Worm (Caenorhabditis elegans): ENCODE measurements around the gene T20G5.12.
A peak's percentile ranks its signal among the peaks of the same experiment; 100 is the strongest.

T20G5.12 gene

DNA sequence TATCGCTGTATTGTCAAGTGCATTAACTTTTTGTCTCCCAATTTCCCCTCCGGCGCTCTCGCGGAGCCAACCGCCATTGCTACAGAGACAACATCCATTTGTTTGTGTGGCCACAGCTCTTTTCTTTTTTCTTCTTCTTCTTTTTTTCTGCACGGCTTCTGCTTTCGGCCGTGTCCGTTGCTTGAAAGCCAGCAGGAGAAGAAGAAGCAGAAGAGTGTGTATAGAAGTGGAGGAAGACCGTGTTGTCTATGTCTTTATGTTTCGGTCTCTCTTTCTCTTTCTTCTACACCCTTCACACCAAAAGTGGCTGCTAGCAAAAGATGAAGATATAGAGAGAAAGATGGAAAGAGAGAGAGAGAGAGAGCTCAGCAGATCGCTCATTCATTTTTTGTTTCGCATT, 13.6 kb upstream of the T20G5.12 start (continued):
- peak in 1 of 3 experiments; percentile 21 for TF ChIP-seq dpl-1 (GFP tag; optimal IDR thresholded peaks at IDR 0.05)
- peak; percentile 13 for TF ChIP-seq unc-86 (tag; optimal IDR thresholded peaks at IDR 0.05)
- no peak for TF ChIP-seq C04F5.9 (tag; optimal IDR thresholded peaks at IDR 0.05)
- no peak for TF ChIP-seq fos-1 (tag; optimal IDR thresholded peaks at IDR 0.05)

DNA sequence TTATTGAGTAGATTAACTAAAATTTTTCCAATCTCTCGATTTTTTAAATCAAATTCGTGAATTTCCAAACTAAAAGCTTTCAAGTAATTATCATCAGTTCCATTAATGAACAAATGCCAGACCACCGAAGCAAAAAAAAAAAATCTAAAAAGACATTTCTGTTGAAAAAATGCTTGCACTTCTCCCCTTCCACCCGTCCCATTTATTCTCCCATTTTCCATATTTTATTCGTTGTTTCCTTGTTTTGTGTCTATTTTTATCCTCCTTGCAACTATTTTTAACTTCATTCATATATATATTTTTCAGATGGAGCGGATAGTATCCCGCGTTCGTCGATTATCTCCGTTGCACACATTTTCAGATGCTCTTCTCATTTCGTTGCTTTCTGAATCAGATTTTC, 12.5 kb upstream of the T20G5.12 start, which contains the start of gene epac-1:
TSS of gene epac-1 (plus strand) at position 301 of the 400 bp plus-strand sequence.
- TF ChIP-seq mep-1 (tag; optimal IDR thresholded peaks at IDR 0.05) (no peak), unc-98 (GFP tag; IDR thresholded peaks at IDR 0.05) (no peak), hpl-2 (GFP tag; optimal IDR thresholded peaks at IDR 0.05) (no peak), ceh-63 (GFP tag; optimal IDR thresholded peaks at IDR 0.05) (no peak), unc-30 (tag; optimal IDR thresholded peaks at IDR 0.05) (no peak), F16B12.6 (tag; optimal IDR thresholded peaks at IDR 0.05) (no peak)

DNA sequence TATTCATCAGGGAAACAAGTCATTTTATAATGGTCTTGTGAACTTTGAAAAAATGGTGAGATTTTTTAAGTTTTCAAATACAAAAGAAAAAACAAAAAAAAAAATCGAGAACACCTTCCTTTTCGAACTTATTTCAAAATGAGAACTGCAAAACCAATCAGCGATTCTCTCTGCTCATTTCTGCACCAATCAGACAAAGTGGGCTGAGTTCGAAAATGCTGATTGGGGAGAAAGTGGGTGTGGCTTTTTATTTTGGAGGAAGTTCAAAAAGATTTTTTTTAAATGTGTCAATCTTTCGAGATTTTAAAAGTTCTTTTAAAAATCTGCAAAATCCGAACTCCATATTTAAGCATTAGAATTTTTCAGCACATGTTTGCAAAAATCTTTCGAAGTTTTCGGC, 6.8 kb upstream of the T20G5.12 start:
- TF ChIP-seq mab-9 (GFP tag; IDR thresholded peaks at IDR 0.05) = no peak
- TF ChIP-seq efl-1 (optimal IDR thresholded peaks at IDR 0.05) = no peak
- peak in 1 of 2 experiments; percentile 88 for TF ChIP-seq efl-1 (GFP tag; optimal IDR thresholded peaks at IDR 0.05 in 1 of 2)

DNA sequence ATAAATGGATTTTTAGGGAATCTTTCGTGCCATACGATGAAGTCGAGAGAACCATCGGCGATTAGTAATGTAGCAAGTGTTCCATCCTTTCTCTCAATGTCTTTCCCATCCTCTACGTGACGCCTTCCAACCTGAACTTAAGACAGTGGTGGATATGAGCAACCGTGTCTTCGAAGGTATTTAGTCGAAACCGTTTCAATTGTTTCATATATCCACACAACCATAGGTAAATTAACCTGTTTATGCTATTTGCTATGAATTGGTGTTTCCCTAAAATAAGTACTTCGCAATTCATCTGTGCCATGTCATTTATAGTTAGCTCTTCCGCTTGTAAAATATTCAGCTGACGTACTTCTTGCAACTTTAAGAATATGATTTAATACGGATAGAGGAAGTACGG, 5.5 kb upstream of the T20G5.12 start:
- no peak for TF ChIP-seq efl-3 (GFP tag; optimal IDR thresholded peaks at IDR 0.05)
- TF ChIP-seq nhr-28 (tag; optimal IDR thresholded peaks at IDR 0.05) = no peak
- no peak for TF ChIP-seq ama-1 (optimal IDR thresholded peaks at IDR 0.05)
- no peak for TF ChIP-seq efl-1 (optimal IDR thresholded peaks at IDR 0.05)
- peak in 1 of 2 experiments; percentile 64 for TF ChIP-seq efl-1 (GFP tag; optimal IDR thresholded peaks at IDR 0.05 in 1 of 2)
- TF ChIP-seq vab-15 (tag; optimal IDR thresholded peaks at IDR 0.05) = no peak

DNA sequence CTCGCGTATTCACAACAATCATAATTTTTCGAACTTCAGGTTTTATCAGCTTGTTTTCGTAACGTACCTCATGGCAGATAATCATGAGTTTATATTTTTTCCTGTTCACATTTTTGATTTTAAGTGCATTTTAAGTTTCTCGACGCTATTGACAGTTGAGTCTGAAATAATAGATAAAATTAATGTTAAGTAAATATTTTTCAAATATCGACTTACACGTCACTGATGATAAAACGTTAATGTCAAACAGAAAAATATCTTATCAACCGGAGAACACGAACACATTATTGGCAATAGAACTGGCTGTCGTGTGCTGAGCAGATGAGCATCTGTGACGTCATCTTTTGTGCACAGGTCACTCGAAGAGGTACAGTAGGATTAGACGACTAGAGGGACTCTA, 4.6 kb upstream of the T20G5.12 start:
- TF ChIP-seq ceh-63 (GFP tag; optimal IDR thresholded peaks at IDR 0.05) (no peak), nhr-85 (tag) (no peak), unc-62 (GFP tag; optimal IDR thresholded peaks at IDR 0.05) (no peak), irx-1 (tag; optimal IDR thresholded peaks at IDR 0.05) (no peak), snpc-4 (tag; optimal IDR thresholded peaks at IDR 0.05) (no peak), nhr-71 (tag; optimal IDR thresholded peaks at IDR 0.05) (no peak), aly-2 (tag; optimal IDR thresholded peaks at IDR 0.05) (no peak), lin-14 (GFP tag; optimal IDR thresholded peaks at IDR 0.05) (no peak), fkh-10 (GFP tag; optimal IDR thresholded peaks at IDR 0.05) (no peak), ceh-90 (tag; optimal IDR thresholded peaks at IDR 0.05) (no peak), unc-130 (tag; optimal IDR thresholded peaks at IDR 0.05) (no peak), swsn-7 (tag; optimal IDR thresholded peaks at IDR 0.05) (no peak), sup-37 (GFP tag; optimal IDR thresholded peaks at IDR 0.05) (no peak), ama-1 (optimal IDR thresholded peaks at IDR 0.05) (no peak)

DNA sequence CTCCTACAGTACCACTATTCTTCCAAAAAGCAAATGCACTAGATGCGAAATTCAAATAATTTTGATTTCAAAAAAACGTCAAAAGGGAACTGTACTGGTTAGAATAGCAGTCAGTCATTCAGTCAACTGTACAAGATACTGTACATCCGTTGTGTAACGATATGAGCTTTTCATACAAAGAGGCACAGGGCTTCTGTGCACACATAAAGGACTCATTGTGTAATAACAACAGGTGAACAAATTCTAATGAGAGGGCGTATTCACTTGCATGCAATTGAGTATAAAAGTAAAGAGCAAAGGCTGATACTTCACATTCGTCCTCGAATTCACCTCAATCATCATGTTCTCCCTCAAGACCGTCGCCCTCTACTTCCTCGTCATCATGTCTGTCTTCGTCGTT, 4.0 kb upstream of the T20G5.12 start, which contains the start of gene dod-6:
TSS of gene dod-6 (plus strand) at position 301 of the 400 bp plus-strand sequence.
- TF ChIP-seq nhr-77 (tag; optimal IDR thresholded peaks at IDR 0.05) (no peak), grh-1 (GFP tag; IDR thresholded peaks at IDR 0.05) (no peak), snu-23 (GFP tag; optimal IDR thresholded peaks at IDR 0.05) (no peak), nhr-11 (tag; optimal IDR thresholded peaks at IDR 0.05) (no peak)

DNA sequence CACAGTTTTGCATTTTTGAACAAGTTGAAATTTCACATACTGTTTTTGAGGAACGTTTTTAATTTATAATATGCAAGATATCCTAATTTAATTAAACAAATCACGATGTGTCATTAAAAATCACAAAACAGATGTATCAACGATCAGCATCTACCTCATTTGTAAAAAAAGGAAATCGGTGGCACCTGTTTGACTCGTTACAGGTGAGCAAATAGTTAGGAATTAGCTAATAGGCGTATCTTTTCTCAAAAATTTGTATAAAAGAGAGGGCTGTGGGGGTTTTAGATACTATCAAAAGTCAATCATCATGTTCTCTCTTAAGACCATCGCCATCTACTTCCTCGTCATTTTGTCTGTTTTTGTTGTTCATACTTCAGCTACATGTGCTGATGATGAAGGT, 2.4 kb upstream of the T20G5.12 start, which contains the start of gene T20G5.8:
TSS of gene T20G5.8 (plus strand) at position 301 of the 400 bp plus-strand sequence.
- TF ChIP-seq nhr-47 (tag; optimal IDR thresholded peaks at IDR 0.05) = no peak
- no peak for TF ChIP-seq nhr-11 (tag; optimal IDR thresholded peaks at IDR 0.05)
- TF ChIP-seq hpl-2 (GFP tag; optimal IDR thresholded peaks at IDR 0.05) = no peak
- TF ChIP-seq unc-86 (tag; optimal IDR thresholded peaks at IDR 0.05) = no peak
- TF ChIP-seq sptf-1 (tag; optimal IDR thresholded peaks at IDR 0.05) = no peak
- TF ChIP-seq nhr-90 (tag; optimal IDR thresholded peaks at IDR 0.05; ENCODE audit: poor library complexity) = no peak
